Fruit fly (Drosophila melanogaster) whole organism, wandering third instar larva: ENCODE measurements around the gene Esp.
A peak's percentile ranks its signal among the peaks of the same experiment; 100 is the strongest.

Experiments
- Abd-B ChIP-seq: fragments of >200 bp; optimal IDR thresholded peaks from 2 replicates; lab custom pipeline; 2017; ENCODE audit warnings: missing biosample characterization, missing genetic modification characterization
- CG32264 ChIP-seq: fragments of 200-800 bp; sonication (Bioruptor generic); optimal IDR thresholded peaks from 2 replicates; lab custom pipeline; 2016; ENCODE audit warnings: missing biosample characterization, missing genetic modification characterization
- CrebA ChIP-seq: fragments of 200-800 bp; sonication (Bioruptor generic); optimal IDR thresholded peaks from 2 replicates; lab custom pipeline; 2016; ENCODE audit warnings: missing biosample characterization, mild to moderate bottlenecking, missing genetic modification characterization, borderline replicate concordance
- Dfd ChIP-seq: fragments of >200 bp; optimal IDR thresholded peaks from 2 replicates; lab custom pipeline; 2017; ENCODE audit warnings: missing biosample characterization, missing genetic modification characterization
- Dif ChIP-seq: fragments of 200-275, 200-300 bp; sonication (Bioruptor generic); optimal IDR thresholded peaks from 2 replicates; lab custom pipeline; 2018; ENCODE audit warnings: missing biosample characterization, missing genetic modification characterization; ENCODE audit not compliant: partially characterized antibody
- HLH106 ChIP-seq: fragments of 200-800 bp; optimal IDR thresholded peaks from 3 replicates; lab custom pipeline; 2019; ENCODE audit warnings: missing biosample characterization, mild to moderate bottlenecking, missing genetic modification characterization, moderate library complexity
- Hnf4 ChIP-seq: fragments of 200-800 bp; sonication (Bioruptor generic); optimal IDR thresholded peaks from 2 replicates; lab custom pipeline; 2016; ENCODE audit warnings: missing biosample characterization, mild to moderate bottlenecking, missing genetic modification characterization
- Hr83 ChIP-seq: fragments of 200-300 bp; sonication (Bioruptor generic); optimal IDR thresholded peaks from 2 replicates; lab custom pipeline; 2016; ENCODE audit warnings: missing biosample characterization, mild to moderate bottlenecking, missing genetic modification characterization, moderate library complexity; ENCODE audit not compliant: poor library complexity, severe bottlenecking
- Jra ChIP-seq: sonication (Bioruptor generic); optimal IDR thresholded peaks from 2 replicates; lab custom pipeline; 2016; ENCODE audit warnings: missing biosample characterization, missing genetic modification characterization
- Mio ChIP-seq: sonication (Bioruptor generic); optimal IDR thresholded peaks from 2 replicates; lab custom pipeline; 2016; ENCODE audit warnings: missing biosample characterization, missing genetic modification characterization
- Myc ChIP-seq: fragments of >200 bp; optimal IDR thresholded peaks from 2 replicates; lab custom pipeline; 2017
- N ChIP-seq: fragments of >200 bp; optimal IDR thresholded peaks from 2 replicates; lab custom pipeline; 2018; ENCODE audit warnings: missing biosample characterization, missing external identifiers, missing genetic modification characterization
- Rel ChIP-seq, 2 experiments: fragments of 200-800 bp; sonication (Bioruptor generic) in 1 of 2; optimal IDR thresholded peaks; 2 replicates in 1 of 2; 3 replicates in 1 of 2; lab custom pipeline; 2016 to 2019; ENCODE audit warnings: mild to moderate bottlenecking in 2 of 2, missing biosample characterization in 2 of 2, missing genetic modification characterization in 2 of 2, moderate library complexity in 1 of 2
- Vsx2 ChIP-seq: fragments of 200-300, 225-300 bp; sonication (Bioruptor generic); optimal IDR thresholded peaks from 2 replicates; lab custom pipeline; 2018; ENCODE audit warnings: missing biosample characterization, missing genetic modification characterization; ENCODE audit not compliant: partially characterized antibody
- br ChIP-seq: fragments of 200-800 bp; sonication (Bioruptor generic); optimal IDR thresholded peaks from 2 replicates; lab custom pipeline; 2016; ENCODE audit warnings: missing biosample characterization, missing genetic modification characterization
- brk ChIP-seq: fragments of 200-800 bp; sonication (Bioruptor generic); optimal IDR thresholded peaks from 2 replicates; lab custom pipeline; 2016; ENCODE audit warnings: missing biosample characterization, mild to moderate bottlenecking, missing genetic modification characterization
- dl ChIP-seq, 2 experiments: fragments of 175-275, 200-275 bp in 1 of 2; fragments of 200-275 bp in 1 of 2; sonication (Bioruptor generic); optimal IDR thresholded peaks; lab custom pipeline; 2018; ENCODE audit warnings: mild to moderate bottlenecking in 2 of 2, missing biosample characterization in 2 of 2, missing genetic modification characterization in 2 of 2, moderate library complexity in 2 of 2; ENCODE audit not compliant: partially characterized antibody in 2 of 2, insufficient read depth in 1 of 2
- dmrt93B ChIP-seq: fragments of 200-800 bp; sonication (Bioruptor generic); optimal IDR thresholded peaks from 2 replicates; lab custom pipeline; 2018; ENCODE audit warnings: missing biosample characterization, mild to moderate bottlenecking, missing genetic modification characterization
- dsf ChIP-seq: sonication (Bioruptor generic); optimal IDR thresholded peaks from 2 replicates; lab custom pipeline; 2016; ENCODE audit warnings: missing biosample characterization, missing genetic modification characterization, borderline replicate concordance
- ey ChIP-seq: fragments of 200-800 bp; sonication (Bioruptor generic); optimal IDR thresholded peaks from 2 replicates; lab custom pipeline; 2016; ENCODE audit warnings: missing biosample characterization, missing genetic modification characterization
- foxo ChIP-seq, 2 experiments: fragments of 200-800 bp; sonication (Bioruptor generic); optimal IDR thresholded peaks; 2 replicates in 1 of 2; 3 replicates in 1 of 2; lab custom pipeline; 2016 to 2017; ENCODE audit warnings: missing biosample characterization in 2 of 2, missing genetic modification characterization in 2 of 2
- fru ChIP-seq: fragments of 200-800 bp; sonication (Bioruptor generic); optimal IDR thresholded peaks from 3 replicates; lab custom pipeline; 2016; ENCODE audit warnings: missing biosample characterization, mild to moderate bottlenecking, missing genetic modification characterization
- jim ChIP-seq: fragments of 175-275, 200-325 bp; sonication (Bioruptor generic); optimal IDR thresholded peaks from 2 replicates; lab custom pipeline; 2016; ENCODE audit warnings: missing biosample characterization, mild to moderate bottlenecking, missing genetic modification characterization
- lola ChIP-seq: fragments of >200 bp; optimal IDR thresholded peaks from 2 replicates; lab custom pipeline; 2017; ENCODE audit warnings: missing biosample characterization, missing genetic modification characterization
- pan ChIP-seq: fragments of >200 bp; optimal IDR thresholded peaks from 2 replicates; lab custom pipeline; 2017
- psq ChIP-seq: fragments of 200-800 bp; sonication (Bioruptor generic); optimal IDR thresholded peaks from 3 replicates; lab custom pipeline; 2017; ENCODE audit warnings: missing biosample characterization, mild to moderate bottlenecking, missing genetic modification characterization, moderate library complexity
- rgr ChIP-seq: fragments of 200-800 bp; sonication (Bioruptor generic); optimal IDR thresholded peaks from 3 replicates; lab custom pipeline; 2016; ENCODE audit warnings: missing biosample characterization, mild to moderate bottlenecking, missing genetic modification characterization
- tai ChIP-seq: sonication (Bioruptor generic); optimal IDR thresholded peaks from 2 replicates; lab custom pipeline; 2016; ENCODE audit warnings: missing biosample characterization, missing genetic modification characterization
- usp ChIP-seq: fragments of >200 bp; optimal IDR thresholded peaks from 2 replicates; lab custom pipeline; 2017; ENCODE audit warnings: missing biosample characterization, missing genetic modification characterization
- woc ChIP-seq: sonication (Bioruptor generic); optimal IDR thresholded peaks from 2 replicates; lab custom pipeline; 2016; ENCODE audit warnings: missing biosample characterization, mild to moderate bottlenecking, missing genetic modification characterization

Esp gene

DNA sequence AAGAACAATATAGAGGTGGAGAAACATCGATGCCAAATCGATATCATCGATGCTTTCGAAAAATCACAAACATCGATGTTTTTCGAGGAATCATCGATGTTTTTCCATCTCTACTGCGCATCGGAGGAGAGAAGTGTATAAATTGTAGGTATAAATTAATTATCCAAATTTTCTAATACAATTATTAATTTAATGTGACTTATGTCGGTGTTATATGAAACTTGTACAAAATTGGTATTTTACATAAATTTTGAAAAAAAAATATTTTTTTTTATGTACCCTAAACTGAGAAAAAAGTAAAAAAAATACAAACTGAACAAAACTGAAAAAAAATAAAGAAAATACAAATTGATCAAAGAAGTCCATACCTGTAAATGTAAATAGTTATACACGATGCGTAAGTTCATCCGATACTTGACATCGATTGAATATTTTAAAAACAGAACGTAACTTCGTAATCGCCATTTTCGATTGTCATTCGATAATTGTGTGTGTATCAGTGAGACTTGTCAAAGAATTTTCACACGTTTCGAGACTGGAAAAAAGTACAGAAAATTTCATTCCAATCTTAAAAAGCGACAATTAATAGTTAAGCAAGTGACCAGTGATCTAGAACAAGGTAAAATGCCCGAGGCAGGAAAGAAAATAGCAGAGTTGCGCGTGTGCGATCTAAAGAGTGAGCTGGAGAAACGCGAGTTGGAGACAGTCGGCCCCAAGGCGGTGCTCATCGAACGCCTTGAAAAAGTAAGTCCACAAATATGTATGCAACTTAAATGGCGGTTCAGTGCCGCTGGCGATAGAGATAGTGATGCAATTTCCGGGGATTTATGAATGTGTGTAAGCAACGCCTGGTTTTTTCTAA is 24.5 kb upstream of the Esp start, which contains the start of the genes CG5808 and Saf-B:
TSS of gene CG5808 (minus strand) at position 15 of the 862 bp plus-strand sequence.
TSS of gene Saf-B (plus strand) at position 472 of the 862 bp plus-strand sequence.
- TF ChIP-seq ey (GFP tag; lab: Kevin White, UChicago): no peak
- no peak for TF ChIP-seq Rel (GFP tag; optimal IDR thresholded peaks at IDR 0.05; lab: Kevin White, UChicago)
- TF ChIP-seq Rel (tag; optimal IDR thresholded peaks at IDR 0.05; lab: Kevin White, UChicago): peak; percentile 19
- TF ChIP-seq rgr (GFP tag; lab: Kevin White, UChicago): no peak
- peak; percentile 27 for TF ChIP-seq psq
- no peak for TF ChIP-seq Hnf4 (GFP tag; lab: Kevin White, UChicago)
- no peak for TF ChIP-seq Dif (GFP tag; lab: Kevin White, UChicago)
- no peak for TF ChIP-seq brk (GFP tag; lab: Kevin White, UChicago)
- peak; percentile 22 for TF ChIP-seq Hr83 (GFP tag; lab: Kevin White, UChicago)
- TF ChIP-seq dmrt93B (GFP tag; lab: Kevin White, UChicago): no peak
- TF ChIP-seq fru (GFP tag; lab: Kevin White, UChicago): no peak
- TF ChIP-seq dsf (GFP tag; lab: Kevin White, UChicago): no peak
- no peak for TF ChIP-seq Abd-B (GFP tag; lab: Kevin White, UChicago)
- TF ChIP-seq jim (GFP tag; lab: Kevin White, UChicago): no peak
- no peak for TF ChIP-seq woc (GFP tag; lab: Kevin White, UChicago)

DNA sequence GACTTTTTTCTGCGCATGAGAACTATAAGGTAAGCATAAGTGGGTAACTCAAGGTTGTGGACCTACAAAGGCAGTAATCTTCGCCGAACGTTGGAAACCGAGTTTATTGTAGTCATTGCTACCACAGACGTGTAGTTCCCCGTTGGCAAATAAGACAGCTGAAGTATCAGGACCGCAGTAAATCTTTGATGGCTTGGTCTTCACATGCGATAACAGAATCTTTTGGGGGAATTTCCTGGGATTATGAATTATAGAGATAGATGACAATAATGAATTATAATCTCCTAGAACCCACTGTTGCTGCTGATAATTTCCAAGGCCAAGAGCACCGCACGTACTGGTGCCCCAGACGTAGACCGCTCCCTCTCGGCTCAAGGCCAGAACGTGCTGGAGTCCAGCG is 18.7 kb upstream of the Esp start:
- TF ChIP-seq Rel (GFP tag; optimal IDR thresholded peaks at IDR 0.05; lab: Kevin White, UChicago) (no peak), Rel (tag; optimal IDR thresholded peaks at IDR 0.05; lab: Kevin White, UChicago) (peak; percentile 96), br (GFP tag; lab: Kevin White, UChicago) (no peak)

DNA sequence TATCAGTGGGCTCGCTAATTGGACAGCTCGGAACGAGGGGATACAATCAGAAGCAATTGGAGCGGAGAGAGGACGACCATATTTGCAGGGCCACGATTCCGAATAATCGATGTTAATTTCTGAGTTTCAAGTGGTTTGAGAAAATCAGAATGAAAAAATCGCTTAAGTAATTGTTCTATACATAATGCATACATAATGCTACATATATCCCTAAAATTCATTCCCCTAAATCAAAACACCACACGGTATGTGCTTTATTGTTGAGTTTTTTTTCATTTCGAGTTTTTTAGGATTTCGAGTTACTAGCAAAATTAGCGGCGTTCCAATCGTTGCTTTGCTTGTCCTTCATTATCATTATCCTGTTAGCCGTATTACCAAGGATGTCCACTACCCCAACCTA is 16.2 kb upstream of the Esp start, which contains the start of gene niki:
TSS of gene niki (minus strand) at position 101 of the 400 bp plus-strand sequence.
- TF ChIP-seq Mio (GFP tag; lab: Kevin White, UChicago) (no peak), dsf (GFP tag; lab: Kevin White, UChicago) (no peak), Vsx2 (GFP tag; lab: Kevin White, UChicago) (no peak), CG32264 (no peak), CrebA (no peak), dl (GFP tag; optimal IDR thresholded peaks at IDR 0.05; lab: Kevin White, UChicago; ENCODE audit: insufficient read depth in 1 of 2, partially characterized antibody in 2 of 2) (no peak), Rel (GFP tag; optimal IDR thresholded peaks at IDR 0.05; lab: Kevin White, UChicago) (no peak), Rel (tag; optimal IDR thresholded peaks at IDR 0.05; lab: Kevin White, UChicago) (no peak), woc (GFP tag; lab: Kevin White, UChicago) (no peak), dmrt93B (GFP tag; lab: Kevin White, UChicago) (no peak), fru (GFP tag; lab: Kevin White, UChicago) (no peak), lola (no peak), Hnf4 (GFP tag; lab: Kevin White, UChicago) (no peak), foxo (GFP tag; optimal IDR thresholded peaks at IDR 0.05; lab: Kevin White, UChicago) (no peak), Dfd (GFP tag; lab: Kevin White, UChicago) (no peak), HLH106 (tag; lab: Kevin White, UChicago) (no peak), N (GFP tag; lab: Kevin White, UChicago) (no peak), Dif (GFP tag; lab: Kevin White, UChicago) (no peak), Myc (lab: Kevin White, UChicago) (no peak)
- TF ChIP-seq, all 38 proteins: peak for 0

DNA sequence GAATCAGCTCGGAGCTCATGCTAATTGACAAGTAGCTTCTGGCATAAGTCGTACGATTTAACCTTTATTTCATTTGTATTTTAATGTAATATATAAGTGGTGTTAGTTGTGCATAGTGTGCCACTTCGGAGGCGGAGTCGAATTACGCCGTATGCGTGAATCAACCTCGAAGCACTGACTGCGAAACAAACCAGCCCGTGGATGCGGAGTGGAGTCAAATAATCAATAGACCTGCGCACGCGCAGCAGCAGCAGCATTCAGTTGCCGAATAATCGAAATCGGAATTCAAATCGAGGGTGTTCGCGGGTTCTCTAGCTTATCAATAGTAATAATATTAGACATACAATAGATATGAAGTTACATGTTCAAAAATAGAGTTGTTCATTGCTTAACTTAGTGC is 13.5 kb upstream of the Esp start, which contains the start of gene RabX4:
TSS of gene RabX4 (minus strand) at position 176 of the 400 bp plus-strand sequence.
- TF ChIP-seq tai (no peak), Abd-B (GFP tag; lab: Kevin White, UChicago) (no peak), Vsx2 (GFP tag; lab: Kevin White, UChicago) (no peak), lola (no peak), woc (GFP tag; lab: Kevin White, UChicago) (no peak), Jra (GFP tag; lab: Kevin White, UChicago) (no peak), pan (lab: Kevin White, UChicago) (no peak), psq (no peak), br (GFP tag; lab: Kevin White, UChicago) (no peak), foxo (GFP tag; optimal IDR thresholded peaks at IDR 0.05; lab: Kevin White, UChicago) (no peak), CG32264 (no peak), dl (GFP tag; optimal IDR thresholded peaks at IDR 0.05; lab: Kevin White, UChicago; ENCODE audit: insufficient read depth in 1 of 2, partially characterized antibody in 2 of 2) (no peak), Dif (GFP tag; lab: Kevin White, UChicago) (no peak), usp (GFP tag; lab: Kevin White, UChicago) (no peak), Dfd (GFP tag; lab: Kevin White, UChicago) (no peak), dmrt93B (GFP tag; lab: Kevin White, UChicago) (no peak), Hr83 (GFP tag; lab: Kevin White, UChicago) (no peak)
- TF ChIP-seq, all 38 proteins: peak for 0
